Worm (Caenorhabditis elegans) whole organism, young adult: Measurements from ENCODE around the gene Y49F6B.14.

Experiments
- B0336.3 ChIP-seq: fragments of 200-800 bp; sonication (Bioruptor generic); IDR thresholded peaks from 2 replicates; pipeline ENCODE4 v1.3.6; 2022; ENCODE audit warnings: missing genetic modification characterization, missing compliant biosample characterization
- C17E4.6 ChIP-seq: fragments of 200-800 bp; sonication (Bioruptor generic); IDR thresholded peaks from 2 replicates; pipeline ENCODE4 v1.3.6; 2022; ENCODE audit warnings: missing genetic modification reagents, missing genetic modification characterization, missing compliant biosample characterization
- F22D6.2 ChIP-seq: sonication (generic microtip); optimal IDR thresholded peaks from 2 replicates; lab custom pipeline; 2016; ENCODE audit warnings: mild to moderate bottlenecking, missing genetic modification characterization, missing compliant biosample characterization
- F37B4.10 ChIP-seq: fragments of 200-800 bp; sonication (Bioruptor generic); IDR thresholded peaks from 2 replicates; pipeline ENCODE4 v1.3.6; 2022; ENCODE audit warnings: missing genetic modification characterization, missing compliant biosample characterization
- F39B2.1 ChIP-seq: fragments of 200-800 bp; sonication (Bioruptor generic); IDR thresholded peaks from 2 replicates; pipeline ENCODE4 v1.3.6; 2022; ENCODE audit warnings: missing genetic modification reagents, missing genetic modification characterization, missing compliant biosample characterization
- F52B5.7 ChIP-seq: sonication (generic microtip); optimal IDR thresholded peaks from 2 replicates; lab custom pipeline; 2016; ENCODE audit warnings: mild to moderate bottlenecking, missing genetic modification characterization, missing compliant biosample characterization
- F57A8.1 ChIP-seq: fragments of 200-800 bp; sonication (Bioruptor generic); optimal IDR thresholded peaks from 2 replicates; lab custom pipeline; 2018; ENCODE audit warnings: mild to moderate bottlenecking, missing genetic modification characterization, moderate library complexity, missing compliant biosample characterization
- aptf-3 ChIP-seq: fragments of 200-800 bp; sonication (Bioruptor generic); IDR thresholded peaks from 2 replicates; pipeline ENCODE4 v1.3.6; 2022; ENCODE audit warnings: missing genetic modification characterization, missing compliant biosample characterization
- attf-3 ChIP-seq: fragments of 200-800 bp; sonication (Bioruptor generic); conservative IDR thresholded peaks from 2 replicates; pipeline ENCODE4 v1.3.6; 2022; ENCODE audit warnings: missing genetic modification reagents, missing genetic modification characterization, missing compliant biosample characterization
- attf-5 ChIP-seq: fragments of 200-800 bp; sonication (Bioruptor generic); optimal IDR thresholded peaks from 2 replicates; lab custom pipeline; 2018; ENCODE audit warnings: mild to moderate bottlenecking, missing genetic modification characterization, missing compliant biosample characterization
- ccch-3 ChIP-seq: fragments of 200-800 bp; sonication (Bioruptor generic); optimal IDR thresholded peaks from 2 replicates; lab custom pipeline; 2018; ENCODE audit warnings: mild to moderate bottlenecking, missing genetic modification characterization, missing compliant biosample characterization
- ceh-100 ChIP-seq: fragments of 200-800 bp; sonication (Bioruptor generic); IDR thresholded peaks from 2 replicates; pipeline ENCODE4 v1.3.6; 2022; ENCODE audit warnings: missing genetic modification reagents, missing genetic modification characterization, missing compliant biosample characterization
- ceh-27 ChIP-seq: fragments of 200-800 bp; sonication (Bioruptor generic); optimal IDR thresholded peaks from 2 replicates; lab custom pipeline; 2018; ENCODE audit warnings: mild to moderate bottlenecking, missing genetic modification characterization, moderate library complexity, missing compliant biosample characterization
- ceh-79 ChIP-seq: sonication (generic microtip); optimal IDR thresholded peaks from 2 replicates; lab custom pipeline; 2017; ENCODE audit warnings: mild to moderate bottlenecking, missing genetic modification characterization, missing compliant biosample characterization
- ets-4 ChIP-seq: fragments of 200-800 bp; sonication (Bioruptor generic); optimal IDR thresholded peaks from 2 replicates; lab custom pipeline; 2018; ENCODE audit warnings: mild to moderate bottlenecking, missing genetic modification characterization, missing compliant biosample characterization
- fkh-3 ChIP-seq: sonication (generic microtip); optimal IDR thresholded peaks from 2 replicates; lab custom pipeline; 2016; ENCODE audit warnings: mild to moderate bottlenecking, missing genetic modification characterization, missing compliant biosample characterization
- hlh-12 ChIP-seq: sonication (generic microtip); optimal IDR thresholded peaks from 2 replicates; lab custom pipeline; 2016; ENCODE audit warnings: missing genetic modification characterization, missing compliant biosample characterization
- hlh-26 ChIP-seq: fragments of 200-800 bp; sonication (Bioruptor generic); conservative IDR thresholded peaks from 2 replicates; pipeline ENCODE4 v1.3.6; 2022; ENCODE audit warnings: missing genetic modification reagents, missing genetic modification characterization, missing compliant biosample characterization
- hmg-20 ChIP-seq: fragments of 200-800 bp; sonication (Bioruptor generic); IDR thresholded peaks from 2 replicates; pipeline ENCODE4 v1.3.6; 2022; ENCODE audit warnings: missing genetic modification reagents, missing genetic modification characterization, missing compliant biosample characterization
- hsf-1 ChIP-seq: fragments of 200-800 bp; sonication (Bioruptor generic); IDR thresholded peaks from 2 replicates; pipeline ENCODE4 v1.3.6; 2022; ENCODE audit warnings: missing genetic modification reagents, missing genetic modification characterization, missing compliant biosample characterization
- lir-1 ChIP-seq: fragments of 200-800 bp; sonication (Bioruptor generic); conservative IDR thresholded peaks from 2 replicates; pipeline ENCODE4 v1.3.6; 2022; ENCODE audit warnings: missing genetic modification reagents, missing genetic modification characterization, missing compliant biosample characterization
- lsl-1 ChIP-seq: fragments of 200-800 bp; sonication (Bioruptor generic); optimal IDR thresholded peaks from 2 replicates; lab custom pipeline; 2018; ENCODE audit warnings: mild to moderate bottlenecking, missing genetic modification characterization, moderate library complexity, missing compliant biosample characterization
- lsy-27 ChIP-seq: sonication (generic microtip); optimal IDR thresholded peaks from 2 replicates; lab custom pipeline; 2017; ENCODE audit warnings: missing genetic modification characterization, mild to moderate bottlenecking, missing compliant biosample characterization, antibody characterized with exemption, missing genotype, borderline replicate concordance; ENCODE audit not compliant: insufficient read depth
- madf-10 ChIP-seq: sonication (generic microtip); optimal IDR thresholded peaks from 2 replicates; lab custom pipeline; 2016; ENCODE audit warnings: mild to moderate bottlenecking, missing genetic modification characterization, missing compliant biosample characterization
- madf-6 ChIP-seq: fragments of 200-800 bp; sonication (Bioruptor generic); IDR thresholded peaks from 2 replicates; pipeline ENCODE4 v1.3.6; 2022; ENCODE audit warnings: missing genetic modification reagents, missing genetic modification characterization, missing compliant biosample characterization
- madf-8 ChIP-seq: fragments of 200-800 bp; sonication (Bioruptor generic); conservative IDR thresholded peaks from 2 replicates; pipeline ENCODE4 v1.3.6; 2022; ENCODE audit warnings: missing genetic modification reagents, missing genetic modification characterization, missing compliant biosample characterization
- mes-4 ChIP-seq: sonication (generic microtip); optimal IDR thresholded peaks from 2 replicates; lab custom pipeline; 2016; ENCODE audit warnings: missing genotype, missing genetic modification characterization, missing compliant biosample characterization
- mxl-1 ChIP-seq: sonication (generic microtip); optimal IDR thresholded peaks from 2 replicates; lab custom pipeline; 2016; ENCODE audit warnings: missing genetic modification characterization, missing compliant biosample characterization
- nfya-1 ChIP-seq: sonication (generic microtip); optimal IDR thresholded peaks from 2 replicates; lab custom pipeline; 2017; ENCODE audit warnings: antibody characterized with exemption, missing compliant biosample characterization, missing genetic modification characterization, borderline replicate concordance; ENCODE audit not compliant: insufficient read depth
- nfyb-1 ChIP-seq: fragments of 200-800 bp; sonication (Bioruptor generic); IDR thresholded peaks from 2 replicates; pipeline ENCODE4 v1.3.6; 2022; ENCODE audit warnings: missing genetic modification reagents, missing genetic modification characterization, missing compliant biosample characterization
- nhr-179 ChIP-seq: sonication (generic microtip); optimal IDR thresholded peaks from 2 replicates; lab custom pipeline; 2016; ENCODE audit warnings: mild to moderate bottlenecking, missing genetic modification characterization, missing compliant biosample characterization
- nhr-90 ChIP-seq: sonication (generic microtip); optimal IDR thresholded peaks from 2 replicates; lab custom pipeline; 2016; ENCODE audit warnings: missing genotype, mild to moderate bottlenecking, missing genetic modification characterization, missing compliant biosample characterization
- pbrm-1 ChIP-seq: fragments of 200-800 bp; sonication (Bioruptor generic); IDR thresholded peaks from 2 replicates; pipeline ENCODE4 v1.3.6; 2022; ENCODE audit warnings: missing genetic modification reagents, missing genetic modification characterization, missing compliant biosample characterization
- pha-4 ChIP-seq: fragments of 150-350 bp; sonication (generic microtip); optimal IDR thresholded peaks from 2 replicates; lab custom pipeline; 2014; ENCODE audit warnings: missing biosample characterization, missing genetic modification reagents, missing genetic modification characterization
- rcor-1 ChIP-seq: fragments of 200-800 bp; sonication (Bioruptor generic); IDR thresholded peaks from 2 replicates; pipeline ENCODE4 v1.3.6; 2022; ENCODE audit warnings: missing genetic modification reagents, missing genetic modification characterization, missing compliant biosample characterization
- rec-8 ChIP-seq, 2 experiments: sonication (generic microtip); optimal IDR thresholded peaks; 2 replicates each; lab custom pipeline; 2016; ENCODE audit warnings: mild to moderate bottlenecking in 2 of 2, missing genetic modification characterization in 2 of 2, missing genetic modification reagents in 2 of 2, missing genotype in 2 of 2, missing biosample characterization in 1 of 2, missing compliant biosample characterization in 1 of 2, moderate library complexity in 1 of 2
- snpc-1.1 ChIP-seq: sonication (generic microtip); optimal IDR thresholded peaks from 2 replicates; lab custom pipeline; 2017; ENCODE audit warnings: missing genetic modification characterization, mild to moderate bottlenecking, missing compliant biosample characterization, antibody characterized with exemption, moderate library complexity, missing genotype, missing genetic modification reagents; ENCODE audit not compliant: insufficient read depth
- snpc-4 ChIP-seq, 5 experiments: fragments of 150-350 bp in 1 of 5; sonication (generic microtip) in 4 of 5; optimal IDR thresholded peaks; 2 replicates each; lab custom pipeline; 2014 to 2018; ENCODE audit warnings: missing genetic modification characterization in 5 of 5, missing biosample characterization in 3 of 5, antibody characterized with exemption in 2 of 5, mild to moderate bottlenecking in 2 of 5, missing compliant biosample characterization in 2 of 5, missing genotype in 2 of 5, moderate library complexity in 2 of 5, missing genetic modification reagents in 1 of 5
- tbp1 ChIP-seq: fragments of 200-800 bp; sonication (Bioruptor generic); optimal IDR thresholded peaks from 2 replicates; lab custom pipeline; 2018; ENCODE audit warnings: mild to moderate bottlenecking, missing genetic modification characterization, missing compliant biosample characterization
- unc-62 ChIP-seq: fragments of 150-350 bp; optimal IDR thresholded peaks from 2 replicates; lab custom pipeline; 2014; ENCODE audit warnings: missing biosample characterization, missing genetic modification reagents, missing genetic modification characterization
- zim-3 ChIP-seq: sonication (generic microtip); optimal IDR thresholded peaks from 2 replicates; lab custom pipeline; 2017; ENCODE audit warnings: mild to moderate bottlenecking, missing genetic modification characterization, moderate library complexity, missing compliant biosample characterization
- ztf-18 ChIP-seq: sonication (generic microtip); optimal IDR thresholded peaks from 2 replicates; lab custom pipeline; 2016; ENCODE audit warnings: missing genotype, mild to moderate bottlenecking, missing genetic modification characterization, missing compliant biosample characterization
- ztf-22 ChIP-seq: fragments of 200-800 bp; sonication (Bioruptor generic); optimal IDR thresholded peaks from 2 replicates; lab custom pipeline; 2018; ENCODE audit warnings: mild to moderate bottlenecking, missing genetic modification characterization, moderate library complexity, missing compliant biosample characterization
- ztf-26 ChIP-seq: sonication (generic microtip); optimal IDR thresholded peaks from 2 replicates; lab custom pipeline; 2017; ENCODE audit warnings: missing genetic modification characterization, missing compliant biosample characterization
- ztf-6 ChIP-seq: fragments of 200-800 bp; sonication (Bioruptor generic); IDR thresholded peaks from 2 replicates; pipeline ENCODE4 v1.3.6; 2022; ENCODE audit warnings: missing genetic modification reagents, missing genetic modification characterization, missing compliant biosample characterization

Y49F6B.14 gene

ce11 chrII:3520988-3521850 lies 5.9 kb upstream of the Y49F6B.14 start, which contains the start of gene W09G10.9:
TSS of gene W09G10.9 (plus strand) at chrII:3521800.
- TF ChIP-seq mxl-1 (tag; lab: Kevin White, UChicago) (no peak), fkh-3 (tag; lab: Kevin White, UChicago) (no peak), lir-1 (GFP tag; lab: Robert Waterston, UW) (peak; percentile 68; the same call in 1 of the 2 replicates), unc-62 (no peak), ccch-3 (GFP tag; lab: Kevin White, UChicago) (no peak), F39B2.1 (GFP tag; lab: Robert Waterston, UW) (no peak), ztf-26 (tag; lab: Kevin White, UChicago) (peak; percentile 2), hsf-1 (no peak), rec-8 (tag; optimal IDR thresholded peaks at IDR 0.05; lab: Kevin White, UChicago) (peak in 1 of 2 experiments; percentile 30), pbrm-1 (GFP tag; lab: Robert Waterston, UW) (peak; percentile 91), attf-5 (GFP tag; lab: Kevin White, UChicago) (peak; percentile 71), nfyb-1 (GFP tag; lab: Robert Waterston, UW) (peak; percentile 90), hlh-12 (tag; lab: Kevin White, UChicago) (no peak), lsl-1 (GFP tag; lab: Kevin White, UChicago) (peak; percentile 56), nhr-179 (tag; lab: Kevin White, UChicago) (no peak), rcor-1 (peak; percentile 82), nhr-90 (tag; lab: Kevin White, UChicago) (peak; percentile 44), tbp1 (peak; percentile 90), ceh-27 (peak; percentile 74), ztf-22 (no peak), nfya-1 (no peak), madf-10 (tag; lab: Kevin White, UChicago) (peak; percentile 44), madf-6 (GFP tag; lab: Robert Waterston, UW) (peak; percentile 73), zim-3 (tag; lab: Kevin White, UChicago) (no peak), ztf-6 (GFP tag; lab: Robert Waterston, UW) (0 out of 2 replicates have a peak, but pooled peaks have one; percentile 56), attf-3 (GFP tag; lab: Robert Waterston, UW) (peak; percentile 72), pha-4 (tag; lab: Kevin White, UChicago) (no peak), ceh-100 (GFP tag; lab: Robert Waterston, UW) (peak; percentile 70), hlh-26 (GFP tag; lab: Robert Waterston, UW) (no peak), madf-8 (GFP tag; lab: Robert Waterston, UW) (no peak; the same call in 1 of the 2 replicates), F57A8.1 (GFP tag; lab: Kevin White, UChicago) (no peak), snpc-1.1 (peak; percentile 11), mes-4 (no peak), ets-4 (GFP tag; lab: Kevin White, UChicago) (no peak), C17E4.6 (GFP tag; lab: Robert Waterston, UW) (0 out of 2 replicates have a peak, but pooled peaks have one; percentile 41), ztf-18 (tag; lab: Kevin White, UChicago) (peak; percentile 23), F37B4.10 (GFP tag; lab: Robert Waterston, UW) (no peak), F22D6.2 (no peak), B0336.3 (peak; percentile 49; the same call in 1 of the 2 replicates), F52B5.7 (tag; lab: Kevin White, UChicago) (peak; percentile 28), aptf-3 (GFP tag; lab: Robert Waterston, UW) (no peak), hmg-20 (GFP tag; lab: Robert Waterston, UW) (peak; percentile 76; the same call in 1 of the 2 replicates), ceh-79 (no peak), snpc-4 (GFP tag; optimal IDR thresholded peaks at IDR 0.05; lab: Kevin White, UChicago) (peak; percentile 1), snpc-4 (tag; optimal IDR thresholded peaks at IDR 0.05; lab: Kevin White, UChicago) (peak in 2 of 4 experiments; percentile 47 to 52), lsy-27 (tag; lab: Kevin White, UChicago) (no peak)
